Worm (Caenorhabditis elegans) whole organism, L4 larva: Measurements from ENCODE around the gene rpa-1.

Experiments used
- F37D6.2 ChIP-seq: sonication (generic microtip); optimal IDR thresholded peaks from 2 replicates; lab custom pipeline; 2016; ENCODE audit warnings: mild to moderate bottlenecking, missing genetic modification characterization, missing compliant biosample characterization
- aha-1 ChIP-seq: fragments of 150-350 bp; peaks from one replicate; lab custom pipeline; 2014; ENCODE audit warnings: missing biosample characterization, missing genetic modification characterization
- arid-1 ChIP-seq: fragments of 200-800 bp; sonication (Bioruptor generic); conservative IDR thresholded peaks from 2 replicates; pipeline ENCODE4 v1.3.6; 2022; ENCODE audit warnings: missing genetic modification reagents, missing genetic modification characterization, missing compliant biosample characterization
- attf-4 ChIP-seq: sonication (generic microtip); optimal IDR thresholded peaks from 3 replicates; lab custom pipeline; 2017; ENCODE audit warnings: missing biosample characterization, missing genetic modification characterization
- ceh-44 ChIP-seq: fragments of 200-800 bp; sonication (Bioruptor generic); IDR thresholded peaks from 2 replicates; pipeline ENCODE4 v1.3.6; 2022; ENCODE audit warnings: missing genetic modification reagents, missing genetic modification characterization, missing compliant biosample characterization
- ces-1 ChIP-seq: fragments of 150-350 bp; sonication (generic microtip); optimal IDR thresholded peaks from 4 replicates; lab custom pipeline; 2014; ENCODE audit warnings: missing biosample characterization, missing genetic modification reagents, missing genetic modification characterization
- ctbp-1 ChIP-seq: fragments of 200-800 bp; sonication (Bioruptor generic); IDR thresholded peaks from 2 replicates; pipeline ENCODE4 v1.3.6; 2022; ENCODE audit warnings: missing genetic modification reagents, missing genetic modification characterization, missing compliant biosample characterization
- duxl-1 ChIP-seq: sonication (generic microtip); optimal IDR thresholded peaks from 2 replicates; lab custom pipeline; 2016; ENCODE audit warnings: mild to moderate bottlenecking, missing genetic modification characterization, moderate library complexity, missing compliant biosample characterization; ENCODE audit not compliant: poor library complexity
- fkh-10 ChIP-seq: fragments of 150-350 bp; optimal IDR thresholded peaks from 2 replicates; lab custom pipeline; 2014; ENCODE audit warnings: missing biosample characterization, missing genetic modification reagents, missing genetic modification characterization
- hlh-11 ChIP-seq: fragments of 200-800 bp; sonication (Bioruptor generic); optimal IDR thresholded peaks from 2 replicates; lab custom pipeline; 2018; ENCODE audit warnings: mild to moderate bottlenecking, missing genetic modification characterization, missing compliant biosample characterization
- mdt-29 ChIP-seq: fragments of 200-800 bp; sonication (Bioruptor generic); IDR thresholded peaks from 2 replicates; pipeline ENCODE4 v1.3.6; 2022; ENCODE audit warnings: missing genetic modification reagents, missing genetic modification characterization, missing compliant biosample characterization
- skn-1 ChIP-seq: fragments of 150-350 bp; optimal IDR thresholded peaks from 2 replicates; lab custom pipeline; 2014; ENCODE audit warnings: missing biosample characterization, missing genetic modification characterization
- snpc-1.2 ChIP-seq: fragments of 200-800 bp; sonication (Bioruptor generic); IDR thresholded peaks from 2 replicates; pipeline ENCODE4 v1.3.6; 2022; ENCODE audit warnings: missing genetic modification reagents, missing genetic modification characterization, missing compliant biosample characterization
- unc-39 ChIP-seq: sonication (generic microtip); optimal IDR thresholded peaks from 2 replicates; lab custom pipeline; 2017; ENCODE audit warnings: missing biosample characterization, missing genetic modification characterization
- unc-62 ChIP-seq, 3 experiments: fragments of 150-350 bp in 1 of 3; sonication (generic microtip); optimal IDR thresholded peaks in 2 of 3; peaks in 1 of 3; 1 replicate in 1 of 3; 2 replicates in 2 of 3; lab custom pipeline; 2014 to 2017; ENCODE audit warnings: missing biosample characterization in 3 of 3, missing genetic modification characterization in 3 of 3, missing genetic modification reagents in 3 of 3, missing genotype in 1 of 3

The rpa-1 gene

ce11 chrII:7716112-7716511, 51.7 kb downstream of the rpa-1 start:
- TF ChIP-seq F37D6.2 (peak; percentile 5), mdt-29 (GFP tag; lab: Robert Waterston, UW) (no peak), ceh-44 (no peak), attf-4 (tag; lab: Kevin White, UChicago) (no peak), snpc-1.2 (GFP tag; lab: Robert Waterston, UW) (no peak), unc-39 (tag; lab: Kevin White, UChicago) (no peak), unc-62 (GFP tag; optimal IDR thresholded peaks at IDR 0.05 in 1 of 2; lab: Kevin White, UChicago) (peak in 1 of 2 experiments; percentile 87), unc-62 (tag; optimal IDR thresholded peaks at IDR 0.05; lab: Kevin White, UChicago) (no peak), duxl-1 (no peak), arid-1 (no peak), ces-1 (GFP tag; lab: Kevin White, UChicago) (peak; percentile 42), skn-1 (tag; lab: Kevin White, UChicago) (no peak), aha-1 (tag; lab: Kevin White, UChicago) (peak; percentile 86), fkh-10 (GFP tag; lab: Kevin White, UChicago) (peak; percentile 82), ctbp-1 (GFP tag; lab: Robert Waterston, UW) (0 out of 2 replicates have a peak, but pooled peaks have one; percentile 48), hlh-11 (tag; lab: Kevin White, UChicago) (no peak)
